Worm (Caenorhabditis elegans) whole organism, L1 larva: Measurements from ENCODE around the gene C26B2.8.

Experiments
- ces-1 ChIP-seq: fragments of 150-350 bp; optimal IDR thresholded peaks from 2 replicates; lab custom pipeline; 2014; ENCODE audit warnings: missing biosample characterization, missing genetic modification reagents, missing genetic modification characterization
- elt-3 ChIP-seq, 6 experiments: fragments of 150-350 bp in 1 of 6; sonication (generic microtip); optimal IDR thresholded peaks; 2 replicates each; lab custom pipeline; 2017 to 2018; ENCODE audit warnings: missing biosample characterization in 6 of 6, missing genetic modification characterization in 6 of 6, inconsistent platforms in 1 of 6
- lin-13 ChIP-seq: fragments of 150-350 bp; optimal IDR thresholded peaks from 2 replicates; lab custom pipeline; 2014; ENCODE audit warnings: missing biosample characterization, missing genetic modification reagents, missing genetic modification characterization
- lin-15B ChIP-seq: fragments of 150-350 bp; sonication (generic microtip); optimal IDR thresholded peaks from 3 replicates; lab custom pipeline; 2014; ENCODE audit warnings: missing biosample characterization, missing genetic modification characterization
- lin-35 ChIP-seq, 2 experiments: fragments of 150-350 bp; optimal IDR thresholded peaks; 2 replicates each; lab custom pipeline; 2014; ENCODE audit warnings: missing biosample characterization in 2 of 2, missing genetic modification characterization in 2 of 2, missing genetic modification reagents in 2 of 2
- mdl-1 ChIP-seq, 2 experiments: fragments of 150-350 bp; optimal IDR thresholded peaks; 2 replicates each; lab custom pipeline; 2014 to 2017; ENCODE audit warnings: missing biosample characterization in 2 of 2, missing genetic modification characterization in 2 of 2, inconsistent platforms in 1 of 2
- nhr-28 ChIP-seq: fragments of 150-350 bp; optimal IDR thresholded peaks from 2 replicates; lab custom pipeline; 2014; ENCODE audit warnings: missing biosample characterization, missing genetic modification characterization
- pag-3 ChIP-seq: sonication (generic microtip); optimal IDR thresholded peaks from 2 replicates; lab custom pipeline; 2017; ENCODE audit warnings: missing genetic modification characterization, mild to moderate bottlenecking, missing compliant biosample characterization, antibody characterized with exemption, borderline replicate concordance; ENCODE audit not compliant: insufficient read depth
- zag-1 ChIP-seq: fragments of 150-350 bp; optimal IDR thresholded peaks from 2 replicates; lab custom pipeline; 2014; ENCODE audit warnings: missing biosample characterization, missing genetic modification characterization
- ztf-11 ChIP-seq, 2 experiments: sonication (generic microtip); optimal IDR thresholded peaks; 2 replicates each; lab custom pipeline; 2016 to 2017; ENCODE audit warnings: missing genetic modification characterization in 2 of 2, missing biosample characterization in 1 of 2, missing compliant biosample characterization in 1 of 2

DNA sequence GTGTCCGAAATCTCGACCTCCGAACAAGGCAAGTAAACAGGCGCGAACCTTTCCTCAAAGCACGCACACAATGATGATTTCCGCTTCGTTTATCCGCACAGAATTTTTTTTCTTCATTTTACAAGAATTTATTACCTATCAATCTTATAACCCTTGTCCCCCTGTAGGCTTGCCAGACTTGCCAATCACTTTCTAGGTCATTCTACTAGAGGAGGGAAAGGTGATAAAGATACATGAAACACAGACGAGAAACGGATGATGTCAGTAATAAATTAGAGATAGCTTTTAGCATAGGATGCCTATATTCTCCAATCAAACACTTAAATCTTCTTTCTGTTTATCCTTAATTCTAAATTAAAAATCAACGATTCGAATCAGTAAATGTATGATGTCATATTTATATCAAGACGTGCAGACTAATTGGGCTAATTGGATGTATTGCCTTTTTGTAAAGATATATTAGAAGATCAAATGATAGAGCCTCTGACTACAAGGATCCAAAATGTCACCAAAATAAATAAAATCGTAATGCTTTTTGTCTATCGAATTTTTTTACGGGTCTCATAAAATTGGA lies 13.4 kb downstream of the C26B2.8 start:
- TF ChIP-seq lin-13 (GFP tag; lab: Kevin White, UChicago) (no peak), pag-3 (tag; lab: Kevin White, UChicago) (no peak), zag-1 (no peak), ztf-11 (tag; optimal IDR thresholded peaks at IDR 0.05; lab: Kevin White, UChicago) (no peak), lin-15B (tag; lab: Kevin White, UChicago) (no peak), ces-1 (GFP tag; lab: Kevin White, UChicago) (no peak), elt-3 (tag; optimal IDR thresholded peaks at IDR 0.05; lab: Kevin White, UChicago) (peak in 3 of 6 experiments; percentile 37 to 56 (median 44)), mdl-1 (tag; optimal IDR thresholded peaks at IDR 0.05; lab: Kevin White, UChicago) (no peak), lin-35 (GFP tag; optimal IDR thresholded peaks at IDR 0.05; lab: Kevin White, UChicago) (no peak), nhr-28 (tag; lab: Kevin White, UChicago) (no peak)
